Fruit fly (Drosophila melanogaster): ENCODE results near the gene CG8031.

Gene CG8031

dm6 chr3R:13039037-13039583 is 28.0 kb upstream of the CG8031 start (continued):
- TF ChIP-seq CG42726 (GFP tag; IDR thresholded peaks at IDR 0.05; ENCODE audit: partially characterized antibody) (no peak), CG5180 (GFP tag; optimal IDR thresholded peaks at IDR 0.05) (no peak), CG18764 (GFP tag; optimal IDR thresholded peaks at IDR 0.05) (no peak), mld (GFP tag; IDR thresholded peaks at IDR 0.05; ENCODE audit: partially characterized antibody) (no peak), pnt (GFP tag; optimal IDR thresholded peaks at IDR 0.05) (no peak), Antp (GFP tag; optimal IDR thresholded peaks at IDR 0.05) (no peak), CG8281 (tag; optimal IDR thresholded peaks at IDR 0.05) (no peak), CG9609 (GFP tag; optimal IDR thresholded peaks at IDR 0.05) (no peak), CG10366 (GFP tag; IDR thresholded peaks at IDR 0.05) (0 out of 2 replicates have a peak, but pooled peaks have one; percentile 11), stc (GFP tag; IDR thresholded peaks at IDR 0.05) (no peak), NK7.1 (GFP tag; optimal IDR thresholded peaks at IDR 0.05) (no peak), CG9876 (GFP tag; optimal IDR thresholded peaks at IDR 0.05) (no peak), Rx (GFP tag; IDR thresholded peaks at IDR 0.05) (no peak), pros (GFP tag; optimal IDR thresholded peaks at IDR 0.05) (no peak), maf-S (GFP tag; optimal IDR thresholded peaks at IDR 0.05) (no peak), MESR4 (GFP tag; optimal IDR thresholded peaks at IDR 0.05) (no peak), B-H2 (GFP tag; optimal IDR thresholded peaks at IDR 0.05) (no peak), MBD-R2 (GFP tag; IDR thresholded peaks at IDR 0.05) (no peak), Blimp-1 (GFP tag; optimal IDR thresholded peaks at IDR 0.05) (no peak), CG31365 (tag; optimal IDR thresholded peaks at IDR 0.05) (no peak), Hr39 (optimal IDR thresholded peaks at IDR 0.05) (no peak), az2 (GFP tag; optimal IDR thresholded peaks at IDR 0.05) (no peak), ase (GFP tag; IDR thresholded peaks at IDR 0.05) (no peak), CG13894 (tag; optimal IDR thresholded peaks at IDR 0.05) (no peak), zfh2 (GFP tag; optimal IDR thresholded peaks at IDR 0.05) (peak; percentile 10), chinmo (GFP tag; IDR thresholded peaks at IDR 0.05; ENCODE audit: partially characterized antibody) (no peak), NfI (GFP tag; optimal IDR thresholded peaks at IDR 0.05) (no peak), Eip74EF (GFP tag; optimal IDR thresholded peaks at IDR 0.05) (no peak), CG34376 (GFP tag; optimal IDR thresholded peaks at IDR 0.05) (no peak), CG10274 (GFP tag; optimal IDR thresholded peaks at IDR 0.05) (no peak), CG16863 (GFP tag; optimal IDR thresholded peaks at IDR 0.05) (no peak), ab (GFP tag; optimal IDR thresholded peaks at IDR 0.05) (no peak), gem (tag; optimal IDR thresholded peaks at IDR 0.05) (no peak), Hey (tag; optimal IDR thresholded peaks at IDR 0.05) (no peak), CG17829 (tag; optimal IDR thresholded peaks at IDR 0.05) (no peak), Ravus (GFP tag; IDR thresholded peaks at IDR 0.05) (no peak), lmd (GFP tag; IDR thresholded peaks at IDR 0.05) (peak; percentile 36; the same call in 1 of the 2 replicates), CrebB (tag; optimal IDR thresholded peaks at IDR 0.05) (no peak), CG12155 (GFP tag; optimal IDR thresholded peaks at IDR 0.05) (no peak), wek (GFP tag; optimal IDR thresholded peaks at IDR 0.05) (no peak), repo (GFP tag; optimal IDR thresholded peaks at IDR 0.05) (no peak), CG3838 (GFP tag; optimal IDR thresholded peaks at IDR 0.05) (no peak), NC2β (GFP tag; optimal IDR thresholded peaks at IDR 0.05) (no peak), Gug (GFP tag; IDR thresholded peaks at IDR 0.05) (peak; percentile 53; the same call in 3 of the 4 replicates), oc (tag; optimal IDR thresholded peaks at IDR 0.05) (no peak), CTCF (GFP tag; optimal IDR thresholded peaks at IDR 0.05) (no peak), CG9932 (GFP tag; IDR thresholded peaks at IDR 0.05) (peak; percentile 47), CG3407 (GFP tag; optimal IDR thresholded peaks at IDR 0.05) (no peak), row (GFP tag; IDR thresholded peaks at IDR 0.05) (peak; percentile 63; the same call in 2 of the 3 replicates)
